Worm (Caenorhabditis elegans): Measurements from ENCODE around the gene E02H4.7.

E02H4.7 gene

ce11 chrX:14296559-14296958 lies 40.5 kb downstream of the E02H4.7 start, which contains the start of gene madd-3:
madd-3 (minus strand) TSS chrX:14296659.
- TF ChIP-seq ztf-29 (GFP tag; IDR thresholded peaks at IDR 0.05) (no peak), cog-1 (tag; optimal IDR thresholded peaks at IDR 0.05) (no peak), tab-1 (GFP tag; IDR thresholded peaks at IDR 0.05) (no peak), ztf-23 (GFP tag; IDR thresholded peaks at IDR 0.05) (no peak), flt-1 (GFP tag; IDR thresholded peaks at IDR 0.05) (no peak), T22C8.4 (GFP tag; IDR thresholded peaks at IDR 0.05) (no peak), klf-2 (GFP tag; conservative IDR thresholded peaks at IDR 0.05) (no peak), med-1 (GFP tag; optimal IDR thresholded peaks at IDR 0.05; ENCODE audit: insufficient read depth) (no peak), ref-1 (GFP tag; conservative IDR thresholded peaks at IDR 0.05) (no peak)

ce11 chrX:14297209-14297608 lies 41.1 kb downstream of the E02H4.7 start:
- TF ChIP-seq ztf-23 (GFP tag; IDR thresholded peaks at IDR 0.05) (0 out of 2 replicates have a peak, but pooled peaks have one; percentile 17), cog-1 (tag; optimal IDR thresholded peaks at IDR 0.05) (peak; percentile 24), flt-1 (GFP tag; IDR thresholded peaks at IDR 0.05) (peak; percentile 82), klf-2 (GFP tag; conservative IDR thresholded peaks at IDR 0.05) (no peak), T22C8.4 (GFP tag; IDR thresholded peaks at IDR 0.05) (peak; percentile 93), ref-1 (GFP tag; conservative IDR thresholded peaks at IDR 0.05) (no peak), med-1 (GFP tag; optimal IDR thresholded peaks at IDR 0.05; ENCODE audit: insufficient read depth) (no peak), ztf-29 (GFP tag; IDR thresholded peaks at IDR 0.05) (no peak)

- no peak for TF ChIP-seq T22C8.4 (GFP tag; IDR thresholded peaks at IDR 0.05)
- TF ChIP-seq flt-1 (GFP tag; IDR thresholded peaks at IDR 0.05), result no peak
- no peak for TF ChIP-seq med-1 (GFP tag; optimal IDR thresholded peaks at IDR 0.05; ENCODE audit: insufficient read depth)
- TF ChIP-seq ztf-23 (GFP tag; IDR thresholded peaks at IDR 0.05), result no peak
- no peak for TF ChIP-seq ref-1 (GFP tag; conservative IDR thresholded peaks at IDR 0.05)
- no peak for TF ChIP-seq cog-1 (tag; optimal IDR thresholded peaks at IDR 0.05)
These were observed 47.0 kb downstream of the E02H4.7 start, which contains the start of gene C11H1.5 for ce11 chrX:14303078-14303477. C11H1.5 (minus strand) TSS chrX:14303178.
